Worm (Caenorhabditis elegans) whole organism, L1 larva: Measurements from ENCODE around the gene F58A3.4.

Experiments
- alr-1 ChIP-seq: fragments of 200-800 bp; sonication (Bioruptor generic); optimal IDR thresholded peaks from 2 replicates; lab custom pipeline; 2018; ENCODE audit warnings: borderline replicate concordance, mild to moderate bottlenecking, missing genetic modification characterization, missing compliant biosample characterization
- efl-3 ChIP-seq: fragments of 200-800 bp; sonication (Bioruptor generic); optimal IDR thresholded peaks from 2 replicates; lab custom pipeline; 2018; ENCODE audit warnings: mild to moderate bottlenecking, missing genetic modification characterization, missing compliant biosample characterization
- nhr-237 ChIP-seq: fragments of 150-350 bp; optimal IDR thresholded peaks from 2 replicates; lab custom pipeline; 2014; ENCODE audit warnings: missing biosample characterization, missing genetic modification characterization
- snpc-4 ChIP-seq: fragments of 150-350 bp; optimal IDR thresholded peaks from 2 replicates; lab custom pipeline; 2014; ENCODE audit warnings: missing biosample characterization, missing genetic modification characterization
- sox-4 ChIP-seq: sonication (generic microtip); optimal IDR thresholded peaks from 2 replicates; lab custom pipeline; 2016; ENCODE audit warnings: missing genetic modification characterization, missing compliant biosample characterization

- TF ChIP-seq sox-4 (no peak), nhr-237 (no peak), alr-1 (tag; lab: Kevin White, UChicago) (no peak), efl-3 (GFP tag; lab: Kevin White, UChicago) (no peak), snpc-4 (tag; lab: Kevin White, UChicago) (no peak)
These were observed 11.3 kb downstream of the F58A3.4 start, which contains the start of gene F59F3.6 for ce11 chrX:10999176-10999575.
